Fruit fly (Drosophila melanogaster) Kc167 (cell line): Measurements from ENCODE around the gene Cyp313b1.

Experiments used
- Sin3A ChIP-seq: fragments of >200 bp; optimal IDR thresholded peaks from 2 replicates; lab custom pipeline; 2018; ENCODE audit warnings: missing external identifiers
- insv ChIP-seq: fragments of >200 bp; optimal IDR thresholded peaks from 3 replicates; lab custom pipeline; 2018; ENCODE audit warnings: missing external identifiers
- psq ChIP-seq: fragments of >200 bp; optimal IDR thresholded peaks from 2 replicates; lab custom pipeline; 2017; ENCODE audit warnings: missing external identifiers

- TF ChIP-seq psq (lab: Kevin White, UChicago) (no peak), insv (lab: Kevin White, UChicago) (no peak), Sin3A (lab: Kevin White, UChicago) (no peak)
Observed at dm6 chr3R:8652731-8653130, 7.3 kb upstream of the Cyp313b1 start, which contains the start of the genes Sys1 and Dhod.
